Fruit fly (Drosophila melanogaster) whole organism, embryonic: ENCODE results near the gene CG32095.

Source experiments
- Aef1 ChIP-seq: fragments of 200-800 bp; sonication (Bioruptor generic); IDR thresholded peaks from 3 replicates; pipeline ENCODE4 v1.3.6; 2022; ENCODE audit warnings: missing biosample characterization, missing genetic modification characterization
- Atf6 ChIP-seq: fragments of 200-800 bp; sonication (Bioruptor generic); IDR thresholded peaks from 2 replicates; pipeline ENCODE4 v1.3.6; 2022; ENCODE audit warnings: missing biosample characterization, missing genetic modification characterization
- Blimp-1 ChIP-seq: fragments of 200-800 bp; sonication (Bioruptor generic); optimal IDR thresholded peaks from 3 replicates; lab custom pipeline; 2018; ENCODE audit warnings: missing biosample characterization, missing genetic modification characterization, mild to moderate bottlenecking, moderate library complexity, missing genetic modification reagents
- C15 ChIP-seq: fragments of 200-800 bp; sonication (Bioruptor generic); IDR thresholded peaks from 3 replicates; pipeline ENCODE4 v1.3.6; 2022; ENCODE audit warnings: missing biosample characterization, missing genetic modification characterization
- CG10366 ChIP-seq: fragments of 200-800 bp; sonication (Bioruptor generic); IDR thresholded peaks from 2 replicates; pipeline ENCODE4 v1.3.6; 2022; ENCODE audit warnings: missing biosample characterization, missing genetic modification characterization
- CG12391 ChIP-seq: fragments of 200-800 bp; sonication (Bioruptor generic); optimal IDR thresholded peaks from 3 replicates; lab custom pipeline; 2018; ENCODE audit warnings: missing biosample characterization, mild to moderate bottlenecking, missing genetic modification characterization, moderate library complexity
- CG13287 ChIP-seq: fragments of 200-800 bp; sonication (Bioruptor generic); IDR thresholded peaks from 2 replicates; pipeline ENCODE4 v1.3.6; 2022; ENCODE audit warnings: missing biosample characterization, missing genetic modification characterization; ENCODE audit not compliant: partially characterized antibody
- CG16813 ChIP-seq: fragments of 200-800 bp; sonication (Bioruptor generic); IDR thresholded peaks from 3 replicates; pipeline ENCODE4 v1.3.6; 2022; ENCODE audit warnings: missing biosample characterization, missing genetic modification characterization; ENCODE audit not compliant: partially characterized antibody
- CG18011 ChIP-seq: fragments of 200-800 bp; sonication (Bioruptor generic); optimal IDR thresholded peaks from 2 replicates; lab custom pipeline; 2017; ENCODE audit warnings: missing biosample characterization, missing genetic modification characterization, mild to moderate bottlenecking, moderate library complexity, missing genotype
- CG18619 ChIP-seq: fragments of 200-800 bp; sonication (Bioruptor generic); optimal IDR thresholded peaks from 3 replicates; lab custom pipeline; 2017; ENCODE audit warnings: missing biosample characterization, mild to moderate bottlenecking, missing genetic modification characterization
- CG2116 ChIP-seq: fragments of 200-800 bp; sonication (Bioruptor generic); optimal IDR thresholded peaks from 3 replicates; lab custom pipeline; 2018; ENCODE audit warnings: missing biosample characterization, mild to moderate bottlenecking, missing genetic modification characterization
- CG2889 ChIP-seq: fragments of 200-800 bp; sonication (Bioruptor generic); IDR thresholded peaks from 3 replicates; pipeline ENCODE4 v1.3.6; 2022; ENCODE audit warnings: missing biosample characterization, missing genetic modification characterization
- CG31224 ChIP-seq: fragments of 200-800 bp; sonication (Bioruptor generic); IDR thresholded peaks from 2 replicates; pipeline ENCODE4 v1.3.6; 2022; ENCODE audit warnings: missing biosample characterization, missing genetic modification characterization
- CG3163 ChIP-seq: fragments of 200-800 bp; sonication (Bioruptor generic); optimal IDR thresholded peaks from 3 replicates; lab custom pipeline; 2016; ENCODE audit warnings: missing biosample characterization, missing genetic modification characterization
- CG34376 ChIP-seq: fragments of 200-800 bp; sonication (Bioruptor generic); optimal IDR thresholded peaks from 2 replicates; lab custom pipeline; 2018; ENCODE audit warnings: missing biosample characterization, mild to moderate bottlenecking, missing genetic modification characterization
- CG3847 ChIP-seq: fragments of 200-800 bp; sonication (Bioruptor generic); IDR thresholded peaks from 2 replicates; pipeline ENCODE4 v1.3.6; 2022; ENCODE audit warnings: missing biosample characterization, missing genetic modification characterization
- CG6791 ChIP-seq: fragments of 200-800 bp; sonication (Bioruptor generic); IDR thresholded peaks from 3 replicates; pipeline ENCODE4 v1.3.6; 2022; ENCODE audit warnings: missing biosample characterization, missing genetic modification characterization; ENCODE audit not compliant: partially characterized antibody
- CoRest ChIP-seq: fragments of 200-800 bp; sonication (Bioruptor generic); optimal IDR thresholded peaks from 3 replicates; lab custom pipeline; 2018; ENCODE audit warnings: missing biosample characterization, mild to moderate bottlenecking, missing genetic modification characterization, moderate library complexity
- Deaf1 ChIP-seq: fragments of 200-800 bp; optimal IDR thresholded peaks from 3 replicates; lab custom pipeline; 2019; ENCODE audit warnings: missing biosample characterization, mild to moderate bottlenecking, missing genetic modification characterization, moderate library complexity
- Dll ChIP-seq: fragments of 200-800 bp; sonication (Bioruptor generic); IDR thresholded peaks from 4 replicates; pipeline ENCODE4 v1.3.6; 2022; ENCODE audit warnings: missing biosample characterization, missing genetic modification characterization; ENCODE audit not compliant: partially characterized antibody
- Dref ChIP-seq: fragments of 200-800 bp; sonication (Bioruptor generic); IDR thresholded peaks from 2 replicates; pipeline ENCODE4 v1.3.6; 2022; ENCODE audit warnings: missing biosample characterization, missing genetic modification characterization
- Elba2 ChIP-seq: fragments of 200-800 bp; sonication (Bioruptor generic); optimal IDR thresholded peaks from 3 replicates; lab custom pipeline; 2016; ENCODE audit warnings: missing biosample characterization, missing genetic modification characterization
- Ets97D ChIP-seq: fragments of 200-800 bp; sonication (Bioruptor generic); optimal IDR thresholded peaks from 3 replicates; lab custom pipeline; 2016; ENCODE audit warnings: missing biosample characterization, missing genetic modification characterization
- Gug ChIP-seq: fragments of 200-800 bp; sonication (Bioruptor generic); IDR thresholded peaks from 4 replicates; pipeline ENCODE4 v1.3.6; 2022; ENCODE audit warnings: missing biosample characterization, missing genetic modification characterization
- MESR4 ChIP-seq: fragments of 200-800 bp; sonication (Bioruptor generic); optimal IDR thresholded peaks from 2 replicates; lab custom pipeline; 2018; ENCODE audit warnings: missing biosample characterization, mild to moderate bottlenecking, missing genetic modification characterization, moderate library complexity
- Med ChIP-seq: fragments of 200-800 bp; sonication (Bioruptor generic); peaks from one replicate; lab custom pipeline; 2016; ENCODE audit warnings: missing biosample characterization, missing genetic modification characterization, mild to moderate bottlenecking, inconsistent platforms, moderate library complexity
- NC2β ChIP-seq: fragments of 200-800 bp; sonication (Bioruptor generic); optimal IDR thresholded peaks from 2 replicates; lab custom pipeline; 2016; ENCODE audit warnings: missing biosample characterization, missing genetic modification characterization
- NFAT ChIP-seq: fragments of 200-800 bp; sonication (Bioruptor generic); IDR thresholded peaks from 2 replicates; pipeline ENCODE4 v1.3.6; 2022; ENCODE audit warnings: missing biosample characterization, missing genetic modification characterization
- Oaz ChIP-seq: fragments of 200-800 bp; sonication (Bioruptor generic); IDR thresholded peaks from 2 replicates; pipeline ENCODE4 v1.3.6; 2022; ENCODE audit warnings: missing biosample characterization, missing genetic modification characterization
- Pdp1 ChIP-seq, 2 experiments: fragments of 200-800 bp; sonication (Bioruptor generic); optimal IDR thresholded peaks; 3 replicates each; lab custom pipeline; 2016; ENCODE audit warnings: missing biosample characterization in 2 of 2, missing genetic modification characterization in 2 of 2, mild to moderate bottlenecking in 1 of 2, moderate library complexity in 1 of 2
- Trl ChIP-seq, 3 experiments: fragments of >200 bp in 2 of 3; fragments of 200-800 bp in 1 of 3; sonication (Bioruptor generic) in 1 of 3; optimal IDR thresholded peaks; 2 replicates in 1 of 3; 3 replicates in 2 of 3; lab custom pipeline; 2016 to 2017; ENCODE audit warnings: missing biosample characterization in 1 of 3, missing genetic modification characterization in 1 of 3
- amos ChIP-seq: fragments of 200-800 bp; sonication (Bioruptor generic); IDR thresholded peaks from 2 replicates; pipeline ENCODE4 v1.3.6; 2022; ENCODE audit warnings: missing biosample characterization, missing genetic modification characterization; ENCODE audit not compliant: partially characterized antibody
- chinmo ChIP-seq: fragments of 200-800 bp; sonication (Bioruptor generic); IDR thresholded peaks from 4 replicates; pipeline ENCODE4 v1.3.6; 2022; ENCODE audit warnings: missing biosample characterization, missing genetic modification characterization; ENCODE audit not compliant: partially characterized antibody
- esg ChIP-seq: fragments of 200-800 bp; sonication (Bioruptor generic); conservative IDR thresholded peaks from 2 replicates; pipeline ENCODE4 v1.3.6; 2022; ENCODE audit warnings: missing biosample characterization, missing genetic modification characterization
- ewg ChIP-seq: fragments of 200-800 bp; sonication (Bioruptor generic); optimal IDR thresholded peaks from 3 replicates; lab custom pipeline; 2017; ENCODE audit warnings: mild to moderate bottlenecking, missing biosample characterization, missing genetic modification reagents, missing genetic modification characterization
- gcm ChIP-seq: fragments of 200-800 bp; sonication (Bioruptor generic); optimal IDR thresholded peaks from 2 replicates; lab custom pipeline; 2019; ENCODE audit warnings: missing biosample characterization, mild to moderate bottlenecking, missing genetic modification characterization, moderate library complexity
- gro ChIP-seq: fragments of 200-800 bp; sonication (Bioruptor generic); optimal IDR thresholded peaks from 2 replicates; lab custom pipeline; 2016; ENCODE audit warnings: missing biosample characterization, missing genetic modification characterization
- mam ChIP-seq: fragments of 200-800 bp; sonication (Bioruptor generic); optimal IDR thresholded peaks from 3 replicates; lab custom pipeline; 2016; ENCODE audit warnings: missing biosample characterization, missing genetic modification characterization
- p53 ChIP-seq: fragments of 200-800 bp; sonication (Bioruptor generic); optimal IDR thresholded peaks from 2 replicates; lab custom pipeline; 2016; ENCODE audit warnings: missing biosample characterization, missing genetic modification characterization
- pan ChIP-seq, 4 experiments: fragments of >200 bp in 3 of 4; fragments of 200-800 bp in 1 of 4; sonication (Bioruptor generic) in 1 of 4; optimal IDR thresholded peaks in 3 of 4; IDR thresholded peaks in 1 of 4; 2 replicates each; pipeline versions ENCODE4 v1.3.6 to Lab custom; 2017 to 2022; ENCODE audit warnings: missing biosample characterization in 2 of 4, missing genetic modification characterization in 2 of 4, mixed read lengths in 1 of 4
- phol ChIP-seq: fragments of 200-800 bp; sonication (Bioruptor generic); optimal IDR thresholded peaks from 3 replicates; lab custom pipeline; 2018; ENCODE audit warnings: missing biosample characterization, mild to moderate bottlenecking, missing genetic modification characterization, moderate library complexity
- pros ChIP-seq: fragments of 200-800 bp; sonication (Bioruptor generic); optimal IDR thresholded peaks from 3 replicates; lab custom pipeline; 2019; ENCODE audit warnings: missing biosample characterization, mild to moderate bottlenecking, missing genetic modification characterization, moderate library complexity
- pzg ChIP-seq: fragments of 200-800 bp; sonication (Bioruptor generic); optimal IDR thresholded peaks from 3 replicates; lab custom pipeline; 2018; ENCODE audit warnings: missing biosample characterization, mild to moderate bottlenecking, missing genetic modification characterization, moderate library complexity
- sens-2 ChIP-seq: fragments of 200-800 bp; sonication (Bioruptor generic); IDR thresholded peaks from 2 replicates; pipeline ENCODE4 v1.3.6; 2022; ENCODE audit warnings: missing biosample characterization, missing genetic modification characterization
- slbo ChIP-seq: fragments of 200-800 bp; sonication (Bioruptor generic); IDR thresholded peaks from 2 replicates; pipeline ENCODE4 v1.3.6; 2022; ENCODE audit warnings: missing biosample characterization, missing genetic modification characterization
- trem ChIP-seq: fragments of 200-800 bp; optimal IDR thresholded peaks from 3 replicates; lab custom pipeline; 2019; ENCODE audit warnings: missing biosample characterization, mild to moderate bottlenecking, missing genetic modification characterization, moderate library complexity
- zfh1 ChIP-seq: fragments of 200-800 bp; sonication (Bioruptor generic); IDR thresholded peaks from 3 replicates; pipeline ENCODE4 v1.3.6; 2022; ENCODE audit warnings: missing biosample characterization, missing genetic modification characterization

The CG32095 gene

DNA sequence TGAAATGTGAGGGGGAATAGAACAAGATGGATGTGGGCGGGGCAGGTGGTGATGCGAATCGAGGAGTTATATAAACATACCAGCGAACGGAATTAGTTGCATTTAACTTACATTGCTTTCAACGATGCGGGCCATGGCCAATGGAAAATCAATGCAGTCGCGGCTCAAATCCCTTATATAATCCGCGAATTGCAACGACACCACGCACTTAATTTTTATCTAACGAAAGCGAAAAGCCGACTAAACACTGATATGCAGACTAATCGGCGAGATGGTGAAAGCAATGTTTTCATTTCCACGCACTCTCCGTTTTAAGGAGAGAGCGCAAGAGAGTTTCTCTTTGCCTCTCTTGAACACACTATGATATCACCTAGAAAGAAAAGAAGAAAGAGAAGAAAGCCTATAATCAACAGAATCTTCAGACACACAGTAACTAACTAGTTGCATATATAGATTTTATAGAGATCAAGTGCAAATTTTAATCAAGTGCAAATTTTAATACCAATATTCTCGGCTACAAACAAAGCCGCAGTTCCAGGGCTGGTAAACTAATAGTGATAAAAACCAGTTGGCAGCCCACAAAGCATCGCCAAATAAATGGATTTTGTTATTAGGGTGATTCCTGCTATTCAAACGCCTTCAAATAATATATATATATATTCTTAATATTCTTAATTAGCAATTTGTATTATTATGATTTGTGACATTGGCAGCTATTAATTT lies 3.6 kb downstream of the CG32095 start, which contains the start of the genes CG11597 and CG5946 (continued):
- peak; percentile 1 for TF ChIP-seq gcm (GFP tag; lab: Kevin White, UChicago)
- TF ChIP-seq Dll (GFP tag; lab: Robert Waterston, UW), result peak; percentile 65; the same call in 3 of the 4 replicates
- TF ChIP-seq Atf6, result no peak
- TF ChIP-seq Deaf1 (tag; lab: Kevin White, UChicago), result peak; percentile 47
- TF ChIP-seq CG12391 (tag; lab: Kevin White, UChicago), result peak; percentile 60
- TF ChIP-seq C15 (GFP tag; lab: Robert Waterston, UW), result no peak; the same call in 2 of the 3 replicates
- peak; percentile 98 for TF ChIP-seq trem (tag; lab: Kevin White, UChicago)
- peak; percentile 6 for TF ChIP-seq CG34376 (GFP tag; lab: Kevin White, UChicago)
- peak; percentile 90 to 92 for TF ChIP-seq Trl (optimal IDR thresholded peaks at IDR 0.05; lab: Kevin White, UChicago)
- TF ChIP-seq Trl (GFP tag; optimal IDR thresholded peaks at IDR 0.05; lab: Kevin White, UChicago), result no peak
- TF ChIP-seq CoRest (tag; lab: Kevin White, UChicago), result no peak
- TF ChIP-seq CG10366, result peak; percentile 33; the same call in 1 of the 2 replicates
- TF ChIP-seq CG2889 (GFP tag; lab: Robert Waterston, UW), result 0 out of 3 replicates have a peak, but pooled peaks have one; percentile 25
- TF ChIP-seq chinmo (GFP tag; lab: Robert Waterston, UW), result peak; percentile 8; the same call in 1 of the 4 replicates
- TF ChIP-seq ewg (GFP tag; lab: Kevin White, UChicago), result peak; percentile 0
- peak; percentile 2 for TF ChIP-seq pros
- TF ChIP-seq pan (optimal IDR thresholded peaks at IDR 0.05; lab: Kevin White, UChicago), result no peak
- no peak for TF ChIP-seq pan (GFP tag; optimal IDR thresholded peaks at IDR 0.05 in 1 of 2, IDR thresholded peaks at IDR 0.05 in 1 of 2)
- TF ChIP-seq Pdp1 (GFP tag; optimal IDR thresholded peaks at IDR 0.05; lab: Kevin White, UChicago), result peak in 1 of 2 experiments; percentile 97
- TF ChIP-seq p53 (GFP tag; lab: Kevin White, UChicago), result no peak
- TF ChIP-seq CG18011 (GFP tag; lab: Kevin White, UChicago), result no peak
- peak; percentile 51 for TF ChIP-seq Dref (GFP tag; lab: Robert Waterston, UW)
- TF ChIP-seq sens-2 (GFP tag; lab: Robert Waterston, UW), result no peak
- TF ChIP-seq Gug (GFP tag; lab: Robert Waterston, UW), result peak; percentile 22; the same call in 1 of the 4 replicates
- peak; percentile 61 for TF ChIP-seq amos (GFP tag; lab: Robert Waterston, UW)
- no peak for TF ChIP-seq CG18619 (GFP tag; lab: Kevin White, UChicago)
- TF ChIP-seq NC2β (GFP tag; lab: Kevin White, UChicago), result no peak
- TF ChIP-seq pzg (GFP tag; lab: Kevin White, UChicago), result peak; percentile 29
- peak; percentile 13 for TF ChIP-seq CG2116
- TF ChIP-seq CG3847 (GFP tag; lab: Robert Waterston, UW), result peak; percentile 49
- TF ChIP-seq MESR4 (GFP tag; lab: Kevin White, UChicago), result peak; percentile 10
- TF ChIP-seq CG3163 (GFP tag; lab: Kevin White, UChicago), result peak; percentile 68
- peak; percentile 27 for TF ChIP-seq mam (GFP tag; lab: Kevin White, UChicago)
- no peak for TF ChIP-seq gro (GFP tag; lab: Kevin White, UChicago)
- no peak for TF ChIP-seq Elba2 (GFP tag; lab: Kevin White, UChicago)
- peak; percentile 35; the same call in 1 of the 2 replicates for TF ChIP-seq NFAT (GFP tag; lab: Robert Waterston, UW)
- TF ChIP-seq Oaz (GFP tag; lab: Robert Waterston, UW), result no peak
- TF ChIP-seq Med (GFP tag; lab: Kevin White, UChicago), result peak; percentile 73
- peak; percentile 50; the same call in 1 of the 3 replicates for TF ChIP-seq CG6791
- peak; percentile 32 for TF ChIP-seq CG13287 (GFP tag; lab: Robert Waterston, UW)
- TF ChIP-seq Aef1 (GFP tag; lab: Robert Waterston, UW), result peak; percentile 24; the same call in 1 of the 3 replicates
- peak; percentile 30 for TF ChIP-seq Ets97D (GFP tag; lab: Kevin White, UChicago)
- TF ChIP-seq zfh1 (GFP tag; lab: Robert Waterston, UW), result 0 out of 3 replicates have a peak, but pooled peaks have one; percentile 49
- TF ChIP-seq esg (GFP tag; lab: Robert Waterston, UW), result no peak
- TF ChIP-seq phol (tag; lab: Kevin White, UChicago), result peak; percentile 27
- TF ChIP-seq CG31224, result no peak
- TF ChIP-seq Blimp-1 (GFP tag; lab: Kevin White, UChicago), result peak; percentile 76
- TF ChIP-seq CG16813 (GFP tag; lab: Robert Waterston, UW), result peak; percentile 19; the same call in 1 of the 3 replicates
- TF ChIP-seq slbo (GFP tag; lab: Robert Waterston, UW), result peak; percentile 60
